Worm (Caenorhabditis elegans): ENCODE measurements around the gene C09B9.85.

ce11 chrIV:4992089-4992488 lies 33.5 kb downstream of the C09B9.85 start, which contains the start of gene str-162:
- TF ChIP-seq dao-5 (tag; optimal IDR thresholded peaks at IDR 0.05) (no peak), him-1 (tag; optimal IDR thresholded peaks at IDR 0.05) (no peak)

Measured in whole organism, L4/young adult.